Fruit fly (Drosophila melanogaster) S2 (cell line): ENCODE results near the gene CG17321.

Experiments used
- CG8478 ChIP-seq: fragments of >200 bp; optimal IDR thresholded peaks from 2 replicates; lab custom pipeline; 2018
- CTCF ChIP-seq, 2 experiments: fragments of >200 bp; optimal IDR thresholded peaks; 2 replicates each; lab custom pipeline; 2018

dm6 chr2L:18871822-18872221 is 26.8 kb downstream of the CG17321 start:
- TF ChIP-seq CTCF (optimal IDR thresholded peaks at IDR 0.05; lab: Kevin White, UChicago) (no peak), CG8478 (no peak)
